Worm (Caenorhabditis elegans): ENCODE data around the gene C27F2.10.
A peak's percentile ranks its signal among the peaks of the same experiment; 100 is the strongest.

C27F2.10 gene

ce11 chrIII:5012460-5012859, 25.8 kb upstream of the C27F2.10 start:
- TF ChIP-seq fos-1 (tag; optimal IDR thresholded peaks at IDR 0.05) (no peak), egl-27 (tag; optimal IDR thresholded peaks at IDR 0.05) (no peak)

- TF ChIP-seq fkh-10 (GFP tag; optimal IDR thresholded peaks at IDR 0.05) = no peak
- TF ChIP-seq ceh-16 (tag; optimal IDR thresholded peaks at IDR 0.05) = no peak
- no peak for TF ChIP-seq nhr-76 (tag; optimal IDR thresholded peaks at IDR 0.05)
- TF ChIP-seq mdl-1 (tag; optimal IDR thresholded peaks at IDR 0.05) = no peak
- TF ChIP-seq R02D3.7 (tag; optimal IDR thresholded peaks at IDR 0.05) = no peak
- no peak for TF ChIP-seq tbx-2 (tag; optimal IDR thresholded peaks at IDR 0.05)
- no peak for TF ChIP-seq egl-5 (tag; optimal IDR thresholded peaks at IDR 0.05)
- no peak for TF ChIP-seq ceh-28 (tag; optimal IDR thresholded peaks at IDR 0.05)
- TF ChIP-seq unc-62 (GFP tag; optimal IDR thresholded peaks at IDR 0.05) = no peak
- TF ChIP-seq fkh-2 (tag; optimal IDR thresholded peaks at IDR 0.05) = no peak
- TF ChIP-seq sea-2 (GFP tag; optimal IDR thresholded peaks at IDR 0.05) = no peak
- no peak for TF ChIP-seq elt-2 (tag; optimal IDR thresholded peaks at IDR 0.05)
- TF ChIP-seq snpc-4 (tag; optimal IDR thresholded peaks at IDR 0.05) = no peak
- no peak for TF ChIP-seq nhr-67 (tag; optimal IDR thresholded peaks at IDR 0.05)
- TF ChIP-seq zag-1 (tag; optimal IDR thresholded peaks at IDR 0.05) = no peak
- no peak for TF ChIP-seq fos-1 (tag; optimal IDR thresholded peaks at IDR 0.05)
Measured at ce11 chrIII:5010723-5011122, 24.0 kb upstream of the C27F2.10 start.

ce11 chrIII:5008730-5009129, 22.0 kb upstream of the C27F2.10 start, which contains the start of gene R144.11:
TSS of gene R144.11 (minus strand) at chrIII:5008830.
- TF ChIP-seq ztf-11 (tag; optimal IDR thresholded peaks at IDR 0.05) = no peak
- TF ChIP-seq tbx-2 (tag; optimal IDR thresholded peaks at IDR 0.05) = no peak
- no peak for TF ChIP-seq ama-1 (optimal IDR thresholded peaks at IDR 0.05)

ce11 chrIII:5006881-5007280, 20.2 kb upstream of the C27F2.10 start, which contains the start of gene R144.12:
TSS of gene R144.12 (minus strand) at chrIII:5006981.
- TF ChIP-seq pha-4 (tag; optimal IDR thresholded peaks at IDR 0.05) (no peak), skn-1 (tag; optimal IDR thresholded peaks at IDR 0.05) (no peak), ceh-82 (tag; optimal IDR thresholded peaks at IDR 0.05) (no peak), lin-15B (tag; optimal IDR thresholded peaks at IDR 0.05) (no peak), nhr-25 (tag; optimal IDR thresholded peaks at IDR 0.05) (no peak), fkh-10 (GFP tag; optimal IDR thresholded peaks at IDR 0.05) (no peak)

- TF ChIP-seq ama-1 (optimal IDR thresholded peaks at IDR 0.05) (no peak), ztf-4 (tag; optimal IDR thresholded peaks at IDR 0.05) (no peak)
Measured at ce11 chrIII:5004621-5005020, 17.9 kb upstream of the C27F2.10 start, which contains the start of gene R144.6. TSS of gene R144.6 (minus strand) at chrIII:5004721.

ce11 chrIII:5002231-5002630, 15.5 kb upstream of the C27F2.10 start, which contains the start of gene R144.10:
TSS of gene R144.10 (minus strand) at chrIII:5002331.
- TF ChIP-seq hmg-11 (tag; optimal IDR thresholded peaks at IDR 0.05) (no peak), unc-62 (GFP tag; optimal IDR thresholded peaks at IDR 0.05) (no peak), egl-5 (tag; optimal IDR thresholded peaks at IDR 0.05) (no peak), nhr-67 (tag; optimal IDR thresholded peaks at IDR 0.05) (no peak), mdl-1 (tag; optimal IDR thresholded peaks at IDR 0.05) (no peak), ZK546.5 (tag; optimal IDR thresholded peaks at IDR 0.05) (no peak), aly-2 (tag; optimal IDR thresholded peaks at IDR 0.05) (no peak), snpc-4 (tag; optimal IDR thresholded peaks at IDR 0.05) (no peak), R02D3.7 (tag; optimal IDR thresholded peaks at IDR 0.05) (no peak), nhr-77 (tag; optimal IDR thresholded peaks at IDR 0.05) (no peak), lsy-12 (tag; optimal IDR thresholded peaks at IDR 0.05) (no peak), daf-12 (tag; optimal IDR thresholded peaks at IDR 0.05) (no peak), ama-1 (optimal IDR thresholded peaks at IDR 0.05) (no peak), ztf-11 (tag; optimal IDR thresholded peaks at IDR 0.05) (no peak)

ce11 chrIII:4998956-4999425, 12.3 kb upstream of the C27F2.10 start, which contains the start of gene smcr-8:
TSS of gene smcr-8 (plus strand) at chrIII:4999375.
- TF ChIP-seq sea-2 (GFP tag; optimal IDR thresholded peaks at IDR 0.05) (no peak), snpc-4 (tag; optimal IDR thresholded peaks at IDR 0.05) (peak; percentile 2), ceh-9 (tag; optimal IDR thresholded peaks at IDR 0.05) (no peak), elt-2 (tag; optimal IDR thresholded peaks at IDR 0.05) (no peak), nfya-1 (tag; optimal IDR thresholded peaks at IDR 0.05; ENCODE audit: insufficient read depth) (peak; percentile 5), elt-1 (tag; optimal IDR thresholded peaks at IDR 0.05) (no peak), nhr-76 (tag; optimal IDR thresholded peaks at IDR 0.05) (no peak)

All from whole organism, L3 larva.